Worm (Caenorhabditis elegans) whole organism, L4 larva: ENCODE results near the gene F09E5.8.
A peak's percentile ranks its signal among the peaks of the same experiment; 100 is the strongest.

Source experiments
- D1046.2 ChIP-seq: fragments of 200-800 bp; sonication (Bioruptor generic); IDR thresholded peaks from 2 replicates; pipeline ENCODE4 v1.3.6; 2022; ENCODE audit warnings: missing genetic modification characterization, missing compliant biosample characterization
- F37D6.2 ChIP-seq: sonication (generic microtip); optimal IDR thresholded peaks from 2 replicates; lab custom pipeline; 2016; ENCODE audit warnings: mild to moderate bottlenecking, missing genetic modification characterization, missing compliant biosample characterization
- R02D3.7 ChIP-seq: fragments of 150-350 bp; sonication (generic microtip); optimal IDR thresholded peaks from 3 replicates; lab custom pipeline; 2014; ENCODE audit warnings: missing biosample characterization, missing genetic modification characterization
- T26A8.4 ChIP-seq: fragments of 200-800 bp; sonication (Bioruptor generic); IDR thresholded peaks from 2 replicates; pipeline ENCODE4 v1.3.6; 2022; ENCODE audit warnings: missing genetic modification characterization, missing compliant biosample characterization
- Y105C5A.15 ChIP-seq: fragments of 200-800 bp; sonication (Bioruptor generic); IDR thresholded peaks from 2 replicates; pipeline ENCODE4 v1.3.6; 2022; ENCODE audit warnings: missing genetic modification characterization, missing compliant biosample characterization
- Y5F2A.4 ChIP-seq: fragments of 200-800 bp; sonication (Bioruptor generic); optimal IDR thresholded peaks from 2 replicates; lab custom pipeline; 2018; ENCODE audit warnings: mild to moderate bottlenecking, missing genetic modification characterization, missing compliant biosample characterization
- aha-1 ChIP-seq: fragments of 150-350 bp; peaks from one replicate; lab custom pipeline; 2014; ENCODE audit warnings: missing biosample characterization, missing genetic modification characterization
- attf-4 ChIP-seq: sonication (generic microtip); optimal IDR thresholded peaks from 3 replicates; lab custom pipeline; 2017; ENCODE audit warnings: missing biosample characterization, missing genetic modification characterization
- ceh-82 ChIP-seq: sonication (generic microtip); optimal IDR thresholded peaks from 2 replicates; lab custom pipeline; 2017; ENCODE audit warnings: missing biosample characterization, missing genetic modification characterization
- ces-1 ChIP-seq: fragments of 150-350 bp; sonication (generic microtip); optimal IDR thresholded peaks from 4 replicates; lab custom pipeline; 2014; ENCODE audit warnings: missing biosample characterization, missing genetic modification reagents, missing genetic modification characterization
- daf-12 ChIP-seq: fragments of 150-350 bp; optimal IDR thresholded peaks from 2 replicates; lab custom pipeline; 2014; ENCODE audit warnings: missing biosample characterization, missing genetic modification reagents, missing genetic modification characterization
- dmd-6 ChIP-seq: fragments of 200-800 bp; sonication (Bioruptor generic); IDR thresholded peaks from 2 replicates; pipeline ENCODE4 v1.3.6; 2022; ENCODE audit warnings: missing genetic modification reagents, missing genetic modification characterization, missing compliant biosample characterization
- dmd-8 ChIP-seq: fragments of 200-800 bp; sonication (Bioruptor generic); IDR thresholded peaks from 2 replicates; pipeline ENCODE4 v1.3.6; 2022; ENCODE audit warnings: missing genetic modification characterization, missing compliant biosample characterization
- dmd-9 ChIP-seq: fragments of 200-800 bp; sonication (Bioruptor generic); IDR thresholded peaks from 2 replicates; pipeline ENCODE4 v1.3.6; 2022; ENCODE audit warnings: missing genetic modification reagents, missing genetic modification characterization, missing compliant biosample characterization
- dpl-1 ChIP-seq: fragments of 150-350 bp; optimal IDR thresholded peaks from 2 replicates; lab custom pipeline; 2014; ENCODE audit warnings: missing biosample characterization, missing genetic modification reagents, missing genetic modification characterization
- dve-1 ChIP-seq: sonication (generic microtip); optimal IDR thresholded peaks from 2 replicates; lab custom pipeline; 2017; ENCODE audit warnings: antibody characterized with exemption, mild to moderate bottlenecking, missing genetic modification characterization, missing compliant biosample characterization; ENCODE audit not compliant: insufficient read depth
- egl-27 ChIP-seq: sonication (generic microtip); optimal IDR thresholded peaks from 3 replicates; lab custom pipeline; 2017; ENCODE audit warnings: missing biosample characterization, missing genetic modification reagents, missing genetic modification characterization
- egl-43 ChIP-seq: fragments of 200-800 bp; sonication (Bioruptor generic); IDR thresholded peaks from 2 replicates; pipeline ENCODE4 v1.3.6; 2022; ENCODE audit warnings: missing genetic modification reagents, missing genetic modification characterization, missing compliant biosample characterization
- fkh-10 ChIP-seq: fragments of 150-350 bp; optimal IDR thresholded peaks from 2 replicates; lab custom pipeline; 2014; ENCODE audit warnings: missing biosample characterization, missing genetic modification reagents, missing genetic modification characterization
- hlh-11 ChIP-seq: fragments of 200-800 bp; sonication (Bioruptor generic); optimal IDR thresholded peaks from 2 replicates; lab custom pipeline; 2018; ENCODE audit warnings: mild to moderate bottlenecking, missing genetic modification characterization, missing compliant biosample characterization
- hlh-30 ChIP-seq: sonication (generic microtip); optimal IDR thresholded peaks from 2 replicates; lab custom pipeline; 2017; ENCODE audit warnings: antibody characterized with exemption, mild to moderate bottlenecking, missing genetic modification characterization, missing compliant biosample characterization; ENCODE audit not compliant: insufficient read depth
- jun-1 ChIP-seq: fragments of 150-350 bp; optimal IDR thresholded peaks from 2 replicates; lab custom pipeline; 2014; ENCODE audit warnings: missing biosample characterization, missing genetic modification reagents, missing genetic modification characterization
- lin-1 ChIP-seq: fragments of 200-800 bp; sonication (Bioruptor generic); IDR thresholded peaks from 2 replicates; pipeline ENCODE4 v1.3.6; 2022; ENCODE audit warnings: missing genetic modification reagents, missing genetic modification characterization, missing compliant biosample characterization
- lin-13 ChIP-seq: fragments of 150-350 bp; optimal IDR thresholded peaks from 2 replicates; lab custom pipeline; 2014; ENCODE audit warnings: missing biosample characterization, missing genetic modification reagents, missing genetic modification characterization
- lin-38 ChIP-seq: fragments of 200-800 bp; sonication (Bioruptor generic); IDR thresholded peaks from 2 replicates; pipeline ENCODE4 v1.3.6; 2022; ENCODE audit warnings: missing genetic modification reagents, missing genetic modification characterization, missing compliant biosample characterization
- lin-39 ChIP-seq: fragments of 150-350 bp; optimal IDR thresholded peaks from 2 replicates; lab custom pipeline; 2014; ENCODE audit warnings: missing biosample characterization, missing genetic modification reagents, missing genetic modification characterization
- madf-5 ChIP-seq, 2 experiments: fragments of 200-800 bp; sonication (Bioruptor generic); IDR thresholded peaks; 2 replicates each; pipeline ENCODE4 v1.3.6; 2022; ENCODE audit warnings: missing compliant biosample characterization in 2 of 2, missing genetic modification characterization in 2 of 2
- mdt-29 ChIP-seq: fragments of 200-800 bp; sonication (Bioruptor generic); IDR thresholded peaks from 2 replicates; pipeline ENCODE4 v1.3.6; 2022; ENCODE audit warnings: missing genetic modification reagents, missing genetic modification characterization, missing compliant biosample characterization
- mes-2 ChIP-seq: sonication (generic microtip); optimal IDR thresholded peaks from 2 replicates; lab custom pipeline; 2016; ENCODE audit warnings: missing genotype, mild to moderate bottlenecking, missing genetic modification characterization, missing compliant biosample characterization; ENCODE audit not compliant: poor library complexity, severe bottlenecking
- nhr-102 ChIP-seq: sonication (generic microtip); optimal IDR thresholded peaks from 2 replicates; lab custom pipeline; 2016; ENCODE audit warnings: mild to moderate bottlenecking, missing genetic modification characterization, moderate library complexity, missing compliant biosample characterization
- nhr-25 ChIP-seq: sonication (generic microtip); optimal IDR thresholded peaks from 2 replicates; lab custom pipeline; 2017; ENCODE audit warnings: missing genetic modification characterization, mild to moderate bottlenecking, missing compliant biosample characterization, antibody characterized with exemption, moderate library complexity, borderline replicate concordance; ENCODE audit not compliant: insufficient read depth
- nhr-42 ChIP-seq: fragments of 200-800 bp; sonication (Bioruptor generic); IDR thresholded peaks from 2 replicates; pipeline ENCODE4 v1.3.6; 2022; ENCODE audit warnings: missing genetic modification characterization, missing compliant biosample characterization
- pha-4 ChIP-seq, 2 experiments: fragments of 150-350 bp in 1 of 2; fragments of 200-800 bp in 1 of 2; sonication (Bioruptor generic) in 1 of 2; IDR thresholded peaks in 1 of 2; optimal IDR thresholded peaks in 1 of 2; 2 replicates each; pipeline versions ENCODE4 v1.3.6 to Lab custom; 2014 to 2022; ENCODE audit warnings: missing genetic modification characterization in 2 of 2, missing genetic modification reagents in 2 of 2, missing biosample characterization in 1 of 2, missing compliant biosample characterization in 1 of 2
- pqm-1 ChIP-seq: sonication (generic microtip); optimal IDR thresholded peaks from 2 replicates; lab custom pipeline; 2017; ENCODE audit warnings: missing biosample characterization, missing genetic modification characterization
- sdz-12 ChIP-seq: fragments of 200-800 bp; sonication (Bioruptor generic); optimal IDR thresholded peaks from 2 replicates; lab custom pipeline; 2018; ENCODE audit warnings: mild to moderate bottlenecking, missing genetic modification characterization, missing compliant biosample characterization
- skn-1 ChIP-seq: fragments of 150-350 bp; optimal IDR thresholded peaks from 2 replicates; lab custom pipeline; 2014; ENCODE audit warnings: missing biosample characterization, missing genetic modification characterization
- snpc-4 ChIP-seq: fragments of 150-350 bp; optimal IDR thresholded peaks from 2 replicates; lab custom pipeline; 2014; ENCODE audit warnings: missing biosample characterization, missing genetic modification characterization
- tra-1 ChIP-seq: fragments of 200-800 bp; sonication (Bioruptor generic); IDR thresholded peaks from 2 replicates; pipeline ENCODE4 v1.3.6; 2022; ENCODE audit warnings: missing genetic modification reagents, missing genetic modification characterization, missing compliant biosample characterization
- zag-1 ChIP-seq: fragments of 150-350 bp; optimal IDR thresholded peaks from 2 replicates; lab custom pipeline; 2014; ENCODE audit warnings: missing biosample characterization, missing genetic modification characterization
- zfp-3 ChIP-seq: fragments of 200-800 bp; sonication (Bioruptor generic); conservative IDR thresholded peaks from 2 replicates; pipeline ENCODE4 v1.3.6; 2022; ENCODE audit warnings: missing genetic modification reagents, missing genetic modification characterization, missing compliant biosample characterization
- ztf-7 ChIP-seq: fragments of 150-350 bp; optimal IDR thresholded peaks from 2 replicates; lab custom pipeline; 2014; ENCODE audit warnings: missing biosample characterization, missing genetic modification characterization

The F09E5.8 gene

DNA sequence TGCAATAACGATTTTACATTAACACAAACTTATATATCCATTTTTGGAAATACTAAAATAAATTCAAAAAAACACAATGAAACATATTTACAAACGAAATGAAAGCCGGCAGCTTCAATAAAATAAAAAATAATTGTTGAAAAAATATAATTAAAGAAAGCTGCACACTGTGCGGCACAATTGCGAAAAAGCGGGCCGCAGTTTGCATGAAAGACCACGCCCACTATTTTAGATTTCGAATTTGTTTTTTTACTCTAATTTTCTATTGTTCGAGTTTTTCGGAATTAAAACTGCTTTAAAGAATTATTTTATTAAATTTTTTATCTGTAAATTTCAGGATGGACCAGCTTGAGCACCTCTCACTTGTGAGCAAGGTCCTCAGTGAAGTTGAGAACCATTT, 48.7 kb downstream of the F09E5.8 start, which contains the start of gene mog-5:
TSS of gene mog-5 (plus strand) at position 338 of the 400 bp plus-strand sequence.
- TF ChIP-seq Y5F2A.4 (GFP tag; lab: Kevin White, UChicago) (no peak), dmd-9 (GFP tag; lab: Robert Waterston, UW) (no peak), mes-2 (tag; lab: Kevin White, UChicago) (peak; percentile 77), ces-1 (GFP tag; lab: Kevin White, UChicago) (no peak), madf-5 (GFP tag; IDR thresholded peaks at IDR 0.05; lab: Robert Waterston, UW) (no peak), ceh-82 (no peak), zfp-3 (GFP tag; lab: Robert Waterston, UW) (no peak), zag-1 (tag; lab: Kevin White, UChicago) (no peak), mdt-29 (GFP tag; lab: Robert Waterston, UW) (no peak), lin-1 (GFP tag; lab: Robert Waterston, UW) (no peak), pha-4 (GFP tag; IDR thresholded peaks at IDR 0.05; lab: Robert Waterston, UW) (no peak), pha-4 (tag; optimal IDR thresholded peaks at IDR 0.05; lab: Kevin White, UChicago) (peak; percentile 25), D1046.2 (no peak), Y105C5A.15 (GFP tag; lab: Robert Waterston, UW) (no peak), dpl-1 (GFP tag; lab: Kevin White, UChicago) (peak; percentile 26), dmd-8 (GFP tag; lab: Robert Waterston, UW) (no peak), dve-1 (no peak), hlh-11 (tag; lab: Kevin White, UChicago) (no peak), F37D6.2 (tag; lab: Kevin White, UChicago) (no peak), egl-43 (GFP tag; lab: Robert Waterston, UW) (no peak), fkh-10 (GFP tag; lab: Kevin White, UChicago) (no peak), lin-39 (tag; lab: Kevin White, UChicago) (no peak), pqm-1 (tag; lab: Kevin White, UChicago) (no peak), daf-12 (tag; lab: Kevin White, UChicago) (no peak), tra-1 (GFP tag; lab: Robert Waterston, UW) (no peak), nhr-102 (tag; lab: Kevin White, UChicago) (no peak), dmd-6 (GFP tag; lab: Robert Waterston, UW) (no peak), lin-13 (GFP tag; lab: Kevin White, UChicago) (no peak), aha-1 (no peak), attf-4 (no peak), sdz-12 (GFP tag; lab: Kevin White, UChicago) (no peak), jun-1 (tag; lab: Kevin White, UChicago) (no peak), R02D3.7 (tag; lab: Kevin White, UChicago) (no peak), nhr-42 (no peak), snpc-4 (no peak), nhr-25 (tag; lab: Kevin White, UChicago) (no peak), hlh-30 (tag; lab: Kevin White, UChicago) (peak; percentile 23), egl-27 (tag; lab: Kevin White, UChicago) (no peak), ztf-7 (tag; lab: Kevin White, UChicago) (no peak), skn-1 (no peak), T26A8.4 (GFP tag; lab: Robert Waterston, UW) (no peak), lin-38 (GFP tag; lab: Robert Waterston, UW) (peak; percentile 40; the same call in 1 of the 2 replicates)
